Worm (Caenorhabditis elegans): ENCODE measurements around the gene flp-12.

The flp-12 gene

ce11 chrX:4620019-4620418, 27.9 kb upstream of the flp-12 start:
- peak; percentile 53 for TF ChIP-seq mls-2 (tag; optimal IDR thresholded peaks at IDR 0.05)
- no peak for TF ChIP-seq bed-3 (GFP tag; optimal IDR thresholded peaks at IDR 0.05)
- peak; percentile 84 for TF ChIP-seq ces-1 (GFP tag; optimal IDR thresholded peaks at IDR 0.05)
- TF ChIP-seq sptf-1 (tag; optimal IDR thresholded peaks at IDR 0.05): peak; percentile 33
- peak; percentile 23 for TF ChIP-seq cnd-1 (tag; optimal IDR thresholded peaks at IDR 0.05)
- no peak for TF ChIP-seq mab-5 (tag; optimal IDR thresholded peaks at IDR 0.05)

- TF ChIP-seq ceh-39 (tag; optimal IDR thresholded peaks at IDR 0.05) (peak; percentile 3), ztf-11 (tag; optimal IDR thresholded peaks at IDR 0.05) (no peak), sptf-1 (tag; optimal IDR thresholded peaks at IDR 0.05) (no peak), lin-13 (tag; optimal IDR thresholded peaks at IDR 0.05) (no peak)
Observed at ce11 chrX:4619582-4619981, 27.4 kb upstream of the flp-12 start, which contains the start of gene pqn-65. pqn-65 (minus strand) TSS chrX:4619635.

ce11 chrX:4616832-4617231, 24.7 kb upstream of the flp-12 start:
- no peak for TF ChIP-seq elt-1 (tag; optimal IDR thresholded peaks at IDR 0.05; ENCODE audit: borderline replicate concordance, insufficient read depth)
- peak; percentile 87 for TF ChIP-seq ceh-39 (tag; optimal IDR thresholded peaks at IDR 0.05)
- no peak for TF ChIP-seq ceh-43 (GFP tag; optimal IDR thresholded peaks at IDR 0.05)
- peak; percentile 50 for TF ChIP-seq nhr-2 (tag; optimal IDR thresholded peaks at IDR 0.05)
- TF ChIP-seq sem-2 (GFP tag; optimal IDR thresholded peaks at IDR 0.05): no peak
- peak; percentile 82 for TF ChIP-seq sptf-1 (tag; optimal IDR thresholded peaks at IDR 0.05)
- no peak for TF ChIP-seq snpc-4 (tag; optimal IDR thresholded peaks at IDR 0.05)
- no peak for TF ChIP-seq pha-4 (tag; optimal IDR thresholded peaks at IDR 0.05)
- TF ChIP-seq cnd-1 (tag; optimal IDR thresholded peaks at IDR 0.05): peak; percentile 84
- TF ChIP-seq bed-3 (GFP tag; optimal IDR thresholded peaks at IDR 0.05): no peak
- TF ChIP-seq nhr-12 (tag; optimal IDR thresholded peaks at IDR 0.05): no peak
- no peak for TF ChIP-seq blmp-1 (tag; optimal IDR thresholded peaks at IDR 0.05)
- TF ChIP-seq nhr-76 (tag; optimal IDR thresholded peaks at IDR 0.05): no peak
- TF ChIP-seq nhr-28 (tag; optimal IDR thresholded peaks at IDR 0.05): no peak
- TF ChIP-seq unc-62 (GFP tag; optimal IDR thresholded peaks at IDR 0.05): no peak
- TF ChIP-seq zip-8 (tag; optimal IDR thresholded peaks at IDR 0.05): no peak
- no peak for TF ChIP-seq flh-1 (GFP tag; optimal IDR thresholded peaks at IDR 0.05)
- no peak for TF ChIP-seq elt-3 (tag; optimal IDR thresholded peaks at IDR 0.05)
- TF ChIP-seq lsy-2 (tag; optimal IDR thresholded peaks at IDR 0.05): peak; percentile 36
- peak; percentile 44 for TF ChIP-seq ham-2 (GFP tag; optimal IDR thresholded peaks at IDR 0.05)
- TF ChIP-seq mep-1 (tag; optimal IDR thresholded peaks at IDR 0.05): peak; percentile 73
- TF ChIP-seq drap-1 (GFP tag; optimal IDR thresholded peaks at IDR 0.05): peak; percentile 68
- TF ChIP-seq mab-5 (tag; optimal IDR thresholded peaks at IDR 0.05): no peak
- peak; percentile 25 for TF ChIP-seq tbx-8 (GFP tag; optimal IDR thresholded peaks at IDR 0.05)
- peak; percentile 37 for TF ChIP-seq unc-120 (tag; optimal IDR thresholded peaks at IDR 0.05; ENCODE audit: poor library complexity, severe bottlenecking)
- no peak for TF ChIP-seq ztf-11 (tag; optimal IDR thresholded peaks at IDR 0.05)
- TF ChIP-seq unc-39 (tag; optimal IDR thresholded peaks at IDR 0.05): no peak
- no peak for TF ChIP-seq ceh-83 (GFP tag; optimal IDR thresholded peaks at IDR 0.05)
- peak; percentile 49 for TF ChIP-seq ces-1 (GFP tag; optimal IDR thresholded peaks at IDR 0.05)
- no peak for TF ChIP-seq hlh-1 (tag; optimal IDR thresholded peaks at IDR 0.05)
- TF ChIP-seq M03D4.4 (tag; optimal IDR thresholded peaks at IDR 0.05): peak; percentile 41
- peak; percentile 75 for TF ChIP-seq mls-2 (tag; optimal IDR thresholded peaks at IDR 0.05)
- TF ChIP-seq lin-32 (GFP tag; optimal IDR thresholded peaks at IDR 0.05): peak; percentile 51
- peak; percentile 62 for TF ChIP-seq lin-13 (tag; optimal IDR thresholded peaks at IDR 0.05)
- TF ChIP-seq nhr-237 (tag; optimal IDR thresholded peaks at IDR 0.05): no peak

ce11 chrX:4615034-4615433, 22.9 kb upstream of the flp-12 start:
- no peak for TF ChIP-seq pha-4 (tag; optimal IDR thresholded peaks at IDR 0.05)
- no peak for TF ChIP-seq zip-8 (tag; optimal IDR thresholded peaks at IDR 0.05)
- no peak for TF ChIP-seq drap-1 (GFP tag; optimal IDR thresholded peaks at IDR 0.05)
- TF ChIP-seq nhr-12 (tag; optimal IDR thresholded peaks at IDR 0.05): no peak
- TF ChIP-seq nhr-28 (tag; optimal IDR thresholded peaks at IDR 0.05): no peak
- no peak for TF ChIP-seq nhr-76 (tag; optimal IDR thresholded peaks at IDR 0.05)
- no peak for TF ChIP-seq ceh-43 (GFP tag; optimal IDR thresholded peaks at IDR 0.05)
- no peak for TF ChIP-seq ztf-11 (tag; optimal IDR thresholded peaks at IDR 0.05)
- no peak for TF ChIP-seq lin-32 (GFP tag; optimal IDR thresholded peaks at IDR 0.05)
- TF ChIP-seq cnd-1 (tag; optimal IDR thresholded peaks at IDR 0.05): no peak
- TF ChIP-seq tbx-8 (GFP tag; optimal IDR thresholded peaks at IDR 0.05): no peak
- TF ChIP-seq flh-1 (GFP tag; optimal IDR thresholded peaks at IDR 0.05): no peak
- no peak for TF ChIP-seq unc-120 (tag; optimal IDR thresholded peaks at IDR 0.05; ENCODE audit: poor library complexity, severe bottlenecking)
- no peak for TF ChIP-seq mep-1 (tag; optimal IDR thresholded peaks at IDR 0.05)
- no peak for TF ChIP-seq hlh-1 (tag; optimal IDR thresholded peaks at IDR 0.05)
- TF ChIP-seq ham-2 (GFP tag; optimal IDR thresholded peaks at IDR 0.05): no peak
- no peak for TF ChIP-seq snpc-4 (tag; optimal IDR thresholded peaks at IDR 0.05)
- no peak for TF ChIP-seq lsy-2 (tag; optimal IDR thresholded peaks at IDR 0.05)
- TF ChIP-seq mls-2 (tag; optimal IDR thresholded peaks at IDR 0.05): no peak
- TF ChIP-seq elt-1 (tag; optimal IDR thresholded peaks at IDR 0.05; ENCODE audit: borderline replicate concordance, insufficient read depth): no peak
